Fruit fly (Drosophila melanogaster) whole organism, wandering third instar larva: ENCODE measurements around the gene CG15803.

Experiments
- Abd-B ChIP-seq: fragments of >200 bp; optimal IDR thresholded peaks from 2 replicates; lab custom pipeline; 2017; ENCODE audit warnings: missing biosample characterization, missing genetic modification characterization
- Dfd ChIP-seq: fragments of >200 bp; optimal IDR thresholded peaks from 2 replicates; lab custom pipeline; 2017; ENCODE audit warnings: missing biosample characterization, missing genetic modification characterization
- Hr83 ChIP-seq: fragments of 200-300 bp; sonication (Bioruptor generic); optimal IDR thresholded peaks from 2 replicates; lab custom pipeline; 2016; ENCODE audit warnings: missing biosample characterization, mild to moderate bottlenecking, missing genetic modification characterization, moderate library complexity; ENCODE audit not compliant: poor library complexity, severe bottlenecking
- Myc ChIP-seq: fragments of >200 bp; optimal IDR thresholded peaks from 2 replicates; lab custom pipeline; 2017
- Rel ChIP-seq, 2 experiments: fragments of 200-800 bp; sonication (Bioruptor generic) in 1 of 2; optimal IDR thresholded peaks; 2 replicates in 1 of 2; 3 replicates in 1 of 2; lab custom pipeline; 2016 to 2019; ENCODE audit warnings: mild to moderate bottlenecking in 2 of 2, missing biosample characterization in 2 of 2, missing genetic modification characterization in 2 of 2, moderate library complexity in 1 of 2
- fru ChIP-seq: fragments of 200-800 bp; sonication (Bioruptor generic); optimal IDR thresholded peaks from 3 replicates; lab custom pipeline; 2016; ENCODE audit warnings: missing biosample characterization, mild to moderate bottlenecking, missing genetic modification characterization
- psq ChIP-seq: fragments of 200-800 bp; sonication (Bioruptor generic); optimal IDR thresholded peaks from 3 replicates; lab custom pipeline; 2017; ENCODE audit warnings: missing biosample characterization, mild to moderate bottlenecking, missing genetic modification characterization, moderate library complexity

- TF ChIP-seq Abd-B (GFP tag; lab: Kevin White, UChicago) = no peak
- TF ChIP-seq Dfd (GFP tag; lab: Kevin White, UChicago) = no peak
- TF ChIP-seq fru (GFP tag; lab: Kevin White, UChicago) = no peak
- TF ChIP-seq Rel (GFP tag; optimal IDR thresholded peaks at IDR 0.05; lab: Kevin White, UChicago) = no peak
- no peak for TF ChIP-seq Rel (tag; optimal IDR thresholded peaks at IDR 0.05; lab: Kevin White, UChicago)
- no peak for TF ChIP-seq psq (GFP tag; lab: Kevin White, UChicago)
- TF ChIP-seq Hr83 (GFP tag; lab: Kevin White, UChicago) = no peak
- no peak for TF ChIP-seq Myc (lab: Kevin White, UChicago)
Observed at dm6 chr3R:18397834-18398378, 37.4 kb upstream of the CG15803 start.
